Worm (Caenorhabditis elegans) whole organism, late embryonic: ENCODE results near the gene D2085.7.

Source experiments
- C08G9.2 ChIP-seq: sonication (generic microtip); optimal IDR thresholded peaks from 2 replicates; lab custom pipeline; 2016; ENCODE audit warnings: mild to moderate bottlenecking, missing genetic modification characterization, moderate library complexity, missing compliant biosample characterization
- C38D4.7 ChIP-seq: fragments of 200-800 bp; sonication (Bioruptor generic); optimal IDR thresholded peaks from 2 replicates; lab custom pipeline; 2018; ENCODE audit warnings: mild to moderate bottlenecking, missing genetic modification characterization, moderate library complexity, missing compliant biosample characterization
- F13H6.1 ChIP-seq: sonication (generic microtip); optimal IDR thresholded peaks from 2 replicates; lab custom pipeline; 2016; ENCODE audit warnings: missing genetic modification characterization, missing compliant biosample characterization
- T23F11.4 ChIP-seq: fragments of 200-800 bp; sonication (Bioruptor generic); optimal IDR thresholded peaks from 2 replicates; lab custom pipeline; 2018; ENCODE audit warnings: mild to moderate bottlenecking, missing genetic modification characterization, missing compliant biosample characterization
- Y22D7AL.16 ChIP-seq: sonication (generic microtip); optimal IDR thresholded peaks from 2 replicates; lab custom pipeline; 2016; ENCODE audit warnings: missing genetic modification characterization, missing compliant biosample characterization
- ceh-19 ChIP-seq: fragments of 200-800 bp; sonication (Bioruptor generic); optimal IDR thresholded peaks from 2 replicates; lab custom pipeline; 2018; ENCODE audit warnings: mild to moderate bottlenecking, missing genetic modification characterization, missing compliant biosample characterization
- ceh-2 ChIP-seq: sonication (generic microtip); optimal IDR thresholded peaks from 2 replicates; lab custom pipeline; 2016; ENCODE audit warnings: missing genotype, missing genetic modification characterization, missing compliant biosample characterization
- ceh-22 ChIP-seq: sonication (generic microtip); optimal IDR thresholded peaks from 2 replicates; lab custom pipeline; 2017; ENCODE audit warnings: missing biosample characterization, missing genetic modification characterization
- ceh-24 ChIP-seq: sonication (generic microtip); optimal IDR thresholded peaks from 2 replicates; lab custom pipeline; 2016; ENCODE audit warnings: mild to moderate bottlenecking, missing genetic modification characterization, missing compliant biosample characterization
- ceh-31 ChIP-seq: sonication (generic microtip); optimal IDR thresholded peaks from 2 replicates; lab custom pipeline; 2016; ENCODE audit warnings: missing genetic modification characterization, missing compliant biosample characterization
- ceh-34 ChIP-seq: sonication (generic microtip); optimal IDR thresholded peaks from 2 replicates; lab custom pipeline; 2016; ENCODE audit warnings: mild to moderate bottlenecking, missing genetic modification characterization, missing compliant biosample characterization
- ceh-48 ChIP-seq: sonication (generic microtip); optimal IDR thresholded peaks from 2 replicates; lab custom pipeline; 2016; ENCODE audit warnings: missing genetic modification characterization, inconsistent platforms, missing compliant biosample characterization
- ceh-6 ChIP-seq: fragments of 200-800 bp; sonication (Bioruptor generic); optimal IDR thresholded peaks from 2 replicates; lab custom pipeline; 2018; ENCODE audit warnings: mild to moderate bottlenecking, missing genetic modification characterization, missing compliant biosample characterization
- che-1 ChIP-seq: sonication (generic microtip); optimal IDR thresholded peaks from 2 replicates; lab custom pipeline; 2016; ENCODE audit warnings: mild to moderate bottlenecking, missing genetic modification characterization, missing compliant biosample characterization
- dmd-4 ChIP-seq: sonication (generic microtip); optimal IDR thresholded peaks from 2 replicates; lab custom pipeline; 2016; ENCODE audit warnings: borderline replicate concordance, missing genetic modification characterization, missing compliant biosample characterization
- elt-2 ChIP-seq: sonication (generic microtip); optimal IDR thresholded peaks from 2 replicates; lab custom pipeline; 2016; ENCODE audit warnings: missing genetic modification reagents, missing genetic modification characterization, missing compliant biosample characterization
- elt-4 ChIP-seq: sonication (generic microtip); optimal IDR thresholded peaks from 2 replicates; lab custom pipeline; 2016; ENCODE audit warnings: missing genetic modification characterization, missing compliant biosample characterization
- ets-4 ChIP-seq: sonication (generic microtip); optimal IDR thresholded peaks from 2 replicates; lab custom pipeline; 2016; ENCODE audit warnings: missing genetic modification characterization, missing compliant biosample characterization
- fax-1 ChIP-seq: sonication (generic microtip); optimal IDR thresholded peaks from 2 replicates; lab custom pipeline; 2016; ENCODE audit warnings: missing genotype, missing genetic modification characterization, missing compliant biosample characterization
- fkh-10 ChIP-seq: fragments of 150-350 bp; optimal IDR thresholded peaks from 2 replicates; lab custom pipeline; 2014; ENCODE audit warnings: missing biosample characterization, missing genetic modification reagents, missing genetic modification characterization
- gmeb-2 ChIP-seq: sonication (generic microtip); optimal IDR thresholded peaks from 2 replicates; lab custom pipeline; 2016; ENCODE audit warnings: missing genetic modification characterization, inconsistent platforms, missing compliant biosample characterization
- hlh-30 ChIP-seq: sonication (generic microtip); optimal IDR thresholded peaks from 2 replicates; lab custom pipeline; 2017; ENCODE audit warnings: antibody characterized with exemption, missing genetic modification characterization, missing compliant biosample characterization; ENCODE audit not compliant: insufficient read depth
- hlh-8 ChIP-seq: sonication (generic microtip); optimal IDR thresholded peaks from 2 replicates; lab custom pipeline; 2016; ENCODE audit warnings: missing genotype, missing genetic modification characterization, missing compliant biosample characterization
- madf-2 ChIP-seq: sonication (generic microtip); optimal IDR thresholded peaks from 2 replicates; lab custom pipeline; 2017; ENCODE audit warnings: missing genetic modification characterization, missing compliant biosample characterization
- nfya-1 ChIP-seq: sonication (generic microtip); optimal IDR thresholded peaks from 2 replicates; lab custom pipeline; 2017; ENCODE audit warnings: missing genetic modification characterization, mild to moderate bottlenecking, missing compliant biosample characterization, antibody characterized with exemption, moderate library complexity
- nhr-11 ChIP-seq: fragments of 150-350 bp; optimal IDR thresholded peaks from 2 replicates; lab custom pipeline; 2014; ENCODE audit warnings: missing biosample characterization, missing genetic modification characterization
- pat-9 ChIP-seq: fragments of 200-800 bp; sonication (Bioruptor generic); optimal IDR thresholded peaks from 2 replicates; lab custom pipeline; 2018; ENCODE audit warnings: mild to moderate bottlenecking, missing genetic modification characterization, moderate library complexity, missing compliant biosample characterization
- pha-2 ChIP-seq: sonication (generic microtip); optimal IDR thresholded peaks from 2 replicates; lab custom pipeline; 2017; ENCODE audit warnings: mild to moderate bottlenecking, missing genetic modification characterization, missing compliant biosample characterization
- pha-4 ChIP-seq: fragments of 150-350 bp; optimal IDR thresholded peaks from 2 replicates; lab custom pipeline; 2018; ENCODE audit warnings: missing biosample characterization, missing genetic modification reagents, missing genetic modification characterization
- pqm-1 ChIP-seq: sonication (generic microtip); optimal IDR thresholded peaks from 2 replicates; lab custom pipeline; 2016; ENCODE audit warnings: missing genetic modification characterization, missing compliant biosample characterization
- sdc-2 ChIP-seq: sonication (generic microtip); optimal IDR thresholded peaks from 2 replicates; lab custom pipeline; 2016; ENCODE audit warnings: missing genotype, missing genetic modification characterization, missing compliant biosample characterization
- sox-2 ChIP-seq: fragments of 200-800 bp; sonication (Bioruptor generic); IDR thresholded peaks from 2 replicates; pipeline ENCODE4 v1.3.6; 2022; ENCODE audit warnings: missing genetic modification reagents, missing genetic modification characterization, missing compliant biosample characterization
- sox-4 ChIP-seq: sonication (generic microtip); optimal IDR thresholded peaks from 2 replicates; lab custom pipeline; 2017; ENCODE audit warnings: mild to moderate bottlenecking, missing genetic modification characterization, inconsistent platforms, missing compliant biosample characterization
- tbx-2 ChIP-seq: sonication (generic microtip); optimal IDR thresholded peaks from 2 replicates; lab custom pipeline; 2016; ENCODE audit warnings: missing genetic modification characterization, missing compliant biosample characterization
- ttx-3 ChIP-seq: sonication (generic microtip); optimal IDR thresholded peaks from 2 replicates; lab custom pipeline; 2016; ENCODE audit warnings: missing genetic modification reagents, missing genetic modification characterization, missing compliant biosample characterization
- unc-3 ChIP-seq, 2 experiments: fragments of 200-800 bp in 1 of 2; sonication (Bioruptor generic) in 1 of 2; sonication (generic microtip) in 1 of 2; conservative IDR thresholded peaks in 1 of 2; optimal IDR thresholded peaks in 1 of 2; 2 replicates each; pipeline versions ENCODE4 v1.3.6 to Lab custom; 2016 to 2022; ENCODE audit warnings: missing compliant biosample characterization in 2 of 2, missing genetic modification characterization in 2 of 2, missing genetic modification reagents in 1 of 2
- unc-86 ChIP-seq: sonication (generic microtip); optimal IDR thresholded peaks from 2 replicates; lab custom pipeline; 2016; ENCODE audit warnings: missing genetic modification characterization, missing compliant biosample characterization
- zip-5 ChIP-seq: sonication (generic microtip); optimal IDR thresholded peaks from 2 replicates; lab custom pipeline; 2016; ENCODE audit warnings: missing genetic modification characterization, missing compliant biosample characterization
- ztf-16 ChIP-seq: sonication (generic microtip); optimal IDR thresholded peaks from 2 replicates; lab custom pipeline; 2017; ENCODE audit warnings: missing genetic modification characterization, missing compliant biosample characterization

The D2085.7 gene

ce11 chrII:8642376-8642775 is 1.2 kb downstream of the D2085.7 start:
- TF ChIP-seq T23F11.4 (GFP tag; lab: Kevin White, UChicago) (no peak), Y22D7AL.16 (no peak), sox-4 (tag; lab: Kevin White, UChicago) (no peak), pat-9 (no peak), gmeb-2 (tag; lab: Kevin White, UChicago) (no peak), zip-5 (no peak), F13H6.1 (no peak), ceh-24 (tag; lab: Kevin White, UChicago) (no peak), elt-4 (tag; lab: Kevin White, UChicago) (no peak), ceh-48 (tag; lab: Kevin White, UChicago) (no peak), madf-2 (tag; lab: Kevin White, UChicago) (no peak), ztf-16 (tag; lab: Kevin White, UChicago) (no peak), fax-1 (tag; lab: Kevin White, UChicago) (no peak), C38D4.7 (GFP tag; lab: Kevin White, UChicago) (no peak), unc-86 (tag; lab: Kevin White, UChicago) (no peak), nhr-11 (tag; lab: Kevin White, UChicago) (no peak), sdc-2 (tag; lab: Kevin White, UChicago) (no peak), ceh-19 (no peak)

ce11 chrII:8643627-8644356 is 2.6 kb downstream of the D2085.7 start:
- TF ChIP-seq ceh-34: peak; percentile 33
- TF ChIP-seq nfya-1 (tag; lab: Kevin White, UChicago): no peak
- TF ChIP-seq, all 69 proteins: peak for 1

- TF ChIP-seq ceh-22 (tag; lab: Kevin White, UChicago) (no peak), elt-2 (no peak), dmd-4 (tag; lab: Kevin White, UChicago) (no peak), sox-2 (GFP tag; lab: Robert Waterston, UW) (no peak), ets-4 (tag; lab: Kevin White, UChicago) (no peak), elt-4 (tag; lab: Kevin White, UChicago) (no peak), ceh-48 (tag; lab: Kevin White, UChicago) (no peak)
Measured at ce11 chrII:8646437-8646836, 5.3 kb downstream of the D2085.7 start.

ce11 chrII:8648843-8649242 is 7.7 kb downstream of the D2085.7 start:
- TF ChIP-seq unc-3 (GFP tag; conservative IDR thresholded peaks at IDR 0.05; lab: Robert Waterston, UW) (no peak), unc-3 (tag; optimal IDR thresholded peaks at IDR 0.05; lab: Kevin White, UChicago) (no peak), hlh-30 (tag; lab: Kevin White, UChicago) (no peak), ceh-2 (tag; lab: Kevin White, UChicago) (no peak), tbx-2 (tag; lab: Kevin White, UChicago) (no peak), hlh-8 (tag; lab: Kevin White, UChicago) (no peak), fkh-10 (GFP tag; lab: Kevin White, UChicago) (no peak), C08G9.2 (tag; lab: Kevin White, UChicago) (no peak), che-1 (no peak), pha-4 (tag; lab: Kevin White, UChicago) (no peak), ceh-31 (tag; lab: Kevin White, UChicago) (no peak), pha-2 (no peak), ttx-3 (no peak), ztf-16 (tag; lab: Kevin White, UChicago) (no peak), zip-5 (no peak), ceh-6 (GFP tag; lab: Kevin White, UChicago) (no peak), pqm-1 (no peak)
